Worm (Caenorhabditis elegans): Measurements from ENCODE around the gene C15C7.4.

The C15C7.4 gene

ce11 chrX:3156062-3156791 lies 10.9 kb downstream of the C15C7.4 start:
- TF ChIP-seq med-1 (GFP tag; optimal IDR thresholded peaks at IDR 0.05; ENCODE audit: insufficient read depth) (no peak), cog-1 (tag; optimal IDR thresholded peaks at IDR 0.05) (no peak), ref-1 (GFP tag; conservative IDR thresholded peaks at IDR 0.05) (no peak), T22C8.4 (GFP tag; IDR thresholded peaks at IDR 0.05) (no peak)

- TF ChIP-seq med-1 (GFP tag; optimal IDR thresholded peaks at IDR 0.05; ENCODE audit: insufficient read depth) (no peak), cog-1 (tag; optimal IDR thresholded peaks at IDR 0.05) (peak; percentile 24), T22C8.4 (GFP tag; IDR thresholded peaks at IDR 0.05) (0 out of 2 replicates have a peak, but pooled peaks have one; percentile 27)
Observed at ce11 chrX:3159542-3159941, 14.2 kb downstream of the C15C7.4 start, which contains the start of gene gcc-1. Gene gcc-1, plus strand, starts transcription at chrX:3159940.

ce11 chrX:3163972-3164575 lies 18.7 kb downstream of the C15C7.4 start, which contains the start of gene syx-6:
Gene syx-6, plus strand, starts transcription at chrX:3164525.
- TF ChIP-seq T22C8.4 (GFP tag; IDR thresholded peaks at IDR 0.05) (no peak), klf-2 (GFP tag; conservative IDR thresholded peaks at IDR 0.05) (no peak), cog-1 (tag; optimal IDR thresholded peaks at IDR 0.05) (no peak), ztf-23 (GFP tag; IDR thresholded peaks at IDR 0.05) (no peak), ref-1 (GFP tag; conservative IDR thresholded peaks at IDR 0.05) (no peak), med-1 (GFP tag; optimal IDR thresholded peaks at IDR 0.05; ENCODE audit: insufficient read depth) (no peak), flt-1 (GFP tag; IDR thresholded peaks at IDR 0.05) (no peak), ztf-29 (GFP tag; IDR thresholded peaks at IDR 0.05) (no peak), tab-1 (GFP tag; IDR thresholded peaks at IDR 0.05) (no peak)

- TF ChIP-seq tab-1 (GFP tag; IDR thresholded peaks at IDR 0.05): no peak
- TF ChIP-seq flt-1 (GFP tag; IDR thresholded peaks at IDR 0.05): no peak
- TF ChIP-seq klf-2 (GFP tag; conservative IDR thresholded peaks at IDR 0.05): no peak
Observed at ce11 chrX:3165569-3165968, 20.2 kb downstream of the C15C7.4 start, which contains the start of gene pfut-1. Gene pfut-1, plus strand, starts transcription at chrX:3165826.

ce11 chrX:3170456-3170855 lies 25.1 kb downstream of the C15C7.4 start, which contains the start of gene C15C7.6:
Gene C15C7.6, minus strand, starts transcription at chrX:3170556.
- TF ChIP-seq T22C8.4 (GFP tag; IDR thresholded peaks at IDR 0.05) (no peak), med-1 (GFP tag; optimal IDR thresholded peaks at IDR 0.05; ENCODE audit: insufficient read depth) (no peak), ref-1 (GFP tag; conservative IDR thresholded peaks at IDR 0.05) (no peak), ztf-23 (GFP tag; IDR thresholded peaks at IDR 0.05) (no peak), klf-2 (GFP tag; conservative IDR thresholded peaks at IDR 0.05) (no peak), ztf-29 (GFP tag; IDR thresholded peaks at IDR 0.05) (no peak), tab-1 (GFP tag; IDR thresholded peaks at IDR 0.05) (no peak), flt-1 (GFP tag; IDR thresholded peaks at IDR 0.05) (no peak), cog-1 (tag; optimal IDR thresholded peaks at IDR 0.05) (no peak)

- TF ChIP-seq cog-1 (tag; optimal IDR thresholded peaks at IDR 0.05): no peak
- no peak for TF ChIP-seq T22C8.4 (GFP tag; IDR thresholded peaks at IDR 0.05)
- TF ChIP-seq tab-1 (GFP tag; IDR thresholded peaks at IDR 0.05): no peak
- no peak for TF ChIP-seq flt-1 (GFP tag; IDR thresholded peaks at IDR 0.05)
- no peak for TF ChIP-seq med-1 (GFP tag; optimal IDR thresholded peaks at IDR 0.05; ENCODE audit: insufficient read depth)
- no peak for TF ChIP-seq ztf-23 (GFP tag; IDR thresholded peaks at IDR 0.05)
- no peak for TF ChIP-seq ref-1 (GFP tag; conservative IDR thresholded peaks at IDR 0.05)
- no peak for TF ChIP-seq ztf-29 (GFP tag; IDR thresholded peaks at IDR 0.05)
- no peak for TF ChIP-seq klf-2 (GFP tag; conservative IDR thresholded peaks at IDR 0.05)
Observed at ce11 chrX:3176728-3177127, 31.4 kb downstream of the C15C7.4 start.

- TF ChIP-seq ref-1 (GFP tag; conservative IDR thresholded peaks at IDR 0.05) (no peak), ztf-29 (GFP tag; IDR thresholded peaks at IDR 0.05) (no peak), T22C8.4 (GFP tag; IDR thresholded peaks at IDR 0.05) (no peak), klf-2 (GFP tag; conservative IDR thresholded peaks at IDR 0.05) (no peak), med-1 (GFP tag; optimal IDR thresholded peaks at IDR 0.05; ENCODE audit: insufficient read depth) (no peak), ztf-23 (GFP tag; IDR thresholded peaks at IDR 0.05) (no peak), flt-1 (GFP tag; IDR thresholded peaks at IDR 0.05) (no peak), tab-1 (GFP tag; IDR thresholded peaks at IDR 0.05) (no peak), cog-1 (tag; optimal IDR thresholded peaks at IDR 0.05) (no peak)
Observed at ce11 chrX:3178501-3178900, 33.1 kb downstream of the C15C7.4 start, which contains the start of gene klp-4. Gene klp-4, minus strand, starts transcription at chrX:3178701.

- no peak for TF ChIP-seq med-1 (GFP tag; optimal IDR thresholded peaks at IDR 0.05; ENCODE audit: insufficient read depth)
Observed at ce11 chrX:3181376-3181775, 36.0 kb downstream of the C15C7.4 start.

- TF ChIP-seq flt-1 (GFP tag; IDR thresholded peaks at IDR 0.05) (no peak), ref-1 (GFP tag; conservative IDR thresholded peaks at IDR 0.05) (no peak), med-1 (GFP tag; optimal IDR thresholded peaks at IDR 0.05; ENCODE audit: insufficient read depth) (no peak), klf-2 (GFP tag; conservative IDR thresholded peaks at IDR 0.05) (no peak), ztf-23 (GFP tag; IDR thresholded peaks at IDR 0.05) (no peak), ztf-29 (GFP tag; IDR thresholded peaks at IDR 0.05) (no peak), tab-1 (GFP tag; IDR thresholded peaks at IDR 0.05) (no peak), T22C8.4 (GFP tag; IDR thresholded peaks at IDR 0.05) (no peak), cog-1 (tag; optimal IDR thresholded peaks at IDR 0.05) (no peak)
Observed at ce11 chrX:3181870-3182269, 36.5 kb downstream of the C15C7.4 start.

ce11 chrX:3184649-3185048 lies 39.3 kb downstream of the C15C7.4 start:
- no peak for TF ChIP-seq T22C8.4 (GFP tag; IDR thresholded peaks at IDR 0.05)
- no peak for TF ChIP-seq tab-1 (GFP tag; IDR thresholded peaks at IDR 0.05)
- no peak for TF ChIP-seq ref-1 (GFP tag; conservative IDR thresholded peaks at IDR 0.05)
- no peak for TF ChIP-seq ztf-29 (GFP tag; IDR thresholded peaks at IDR 0.05)
- TF ChIP-seq flt-1 (GFP tag; IDR thresholded peaks at IDR 0.05): no peak
- no peak for TF ChIP-seq med-1 (GFP tag; optimal IDR thresholded peaks at IDR 0.05; ENCODE audit: insufficient read depth)
- TF ChIP-seq klf-2 (GFP tag; conservative IDR thresholded peaks at IDR 0.05): no peak
- TF ChIP-seq cog-1 (tag; optimal IDR thresholded peaks at IDR 0.05): no peak
- TF ChIP-seq ztf-23 (GFP tag; IDR thresholded peaks at IDR 0.05): no peak
